Fruit fly (Drosophila melanogaster) whole organism, embryonic: Measurements from ENCODE around the gene Art8.
A peak's percentile ranks its signal among the peaks of the same experiment; 100 is the strongest.

Source experiments
- Adf1 ChIP-seq: fragments of 200-800 bp; sonication (Bioruptor generic); IDR thresholded peaks from 2 replicates; pipeline ENCODE4 v1.3.6; 2022; ENCODE audit warnings: missing biosample characterization, missing genetic modification characterization
- Asciz ChIP-seq: fragments of 200-800 bp; sonication (Bioruptor generic); optimal IDR thresholded peaks from 2 replicates; lab custom pipeline; 2017; ENCODE audit warnings: missing biosample characterization, mild to moderate bottlenecking, missing genetic modification characterization, missing genetic modification reagents
- CG12942 ChIP-seq: fragments of 200-800 bp; sonication (Bioruptor generic); optimal IDR thresholded peaks from 3 replicates; lab custom pipeline; 2016; ENCODE audit warnings: missing biosample characterization, missing genetic modification characterization
- CG13287 ChIP-seq: fragments of 200-800 bp; sonication (Bioruptor generic); IDR thresholded peaks from 2 replicates; pipeline ENCODE4 v1.3.6; 2022; ENCODE audit warnings: missing biosample characterization, missing genetic modification characterization; ENCODE audit not compliant: partially characterized antibody
- CG14667 ChIP-seq: fragments of 200-800 bp; sonication (Bioruptor generic); IDR thresholded peaks from 2 replicates; pipeline ENCODE4 v1.3.6; 2022; ENCODE audit warnings: missing biosample characterization, missing genetic modification characterization
- CG1603 ChIP-seq: fragments of 200-800 bp; sonication (Bioruptor generic); optimal IDR thresholded peaks from 2 replicates; lab custom pipeline; 2019; ENCODE audit warnings: missing biosample characterization, mild to moderate bottlenecking, missing genetic modification characterization, moderate library complexity
- CG16779 ChIP-seq: fragments of 200-800 bp; sonication (Bioruptor generic); IDR thresholded peaks from 2 replicates; pipeline ENCODE4 v1.3.6; 2022; ENCODE audit warnings: missing biosample characterization, missing genetic modification characterization
- CG18619 ChIP-seq: fragments of 200-800 bp; sonication (Bioruptor generic); optimal IDR thresholded peaks from 3 replicates; lab custom pipeline; 2017; ENCODE audit warnings: missing biosample characterization, mild to moderate bottlenecking, missing genetic modification characterization
- CG3163 ChIP-seq: fragments of 200-800 bp; sonication (Bioruptor generic); optimal IDR thresholded peaks from 3 replicates; lab custom pipeline; 2016; ENCODE audit warnings: missing biosample characterization, missing genetic modification characterization
- CG32767 ChIP-seq: fragments of 200-800 bp; sonication (Bioruptor generic); IDR thresholded peaks from 2 replicates; pipeline ENCODE4 v1.3.6; 2022; ENCODE audit warnings: missing biosample characterization, missing genetic modification characterization
- CG4328 ChIP-seq: fragments of 200-800 bp; sonication (Bioruptor generic); optimal IDR thresholded peaks from 3 replicates; lab custom pipeline; 2017; ENCODE audit warnings: missing biosample characterization, missing genetic modification reagents, missing genetic modification characterization
- CG43689 ChIP-seq: fragments of 200-800 bp; sonication (Bioruptor generic); IDR thresholded peaks from 2 replicates; pipeline ENCODE4 v1.3.6; 2022; ENCODE audit warnings: missing biosample characterization, missing genetic modification characterization
- CG4424 ChIP-seq: fragments of 200-800 bp; sonication (Bioruptor generic); optimal IDR thresholded peaks from 3 replicates; lab custom pipeline; 2016; ENCODE audit warnings: missing biosample characterization, missing genetic modification characterization
- CG4820 ChIP-seq: fragments of 200-800 bp; sonication (Bioruptor generic); optimal IDR thresholded peaks from 3 replicates; lab custom pipeline; 2016; ENCODE audit warnings: missing biosample characterization, missing genetic modification characterization
- CG7987 ChIP-seq: fragments of 200-800 bp; sonication (Bioruptor generic); optimal IDR thresholded peaks from 2 replicates; lab custom pipeline; 2018; ENCODE audit warnings: missing biosample characterization, mild to moderate bottlenecking, missing genetic modification characterization, moderate library complexity
- CG8290 ChIP-seq, 3 experiments: fragments of 200-800 bp; sonication (Bioruptor generic); optimal IDR thresholded peaks; 2 replicates each; lab custom pipeline; 2016 to 2019; ENCODE audit warnings: missing biosample characterization in 3 of 3, missing genetic modification characterization in 3 of 3, mild to moderate bottlenecking in 2 of 3, moderate library complexity in 1 of 3
- CG9215 ChIP-seq: fragments of 200-800 bp; sonication (Bioruptor generic); IDR thresholded peaks from 2 replicates; pipeline ENCODE4 v1.3.6; 2022; ENCODE audit warnings: missing biosample characterization, missing genetic modification characterization
- CG9817 ChIP-seq: fragments of 200-800 bp; sonication (Bioruptor generic); optimal IDR thresholded peaks from 2 replicates; lab custom pipeline; 2018; ENCODE audit warnings: missing biosample characterization, mild to moderate bottlenecking, missing genetic modification characterization, moderate library complexity
- CG9932 ChIP-seq: fragments of 200-800 bp; sonication (Bioruptor generic); IDR thresholded peaks from 2 replicates; pipeline ENCODE4 v1.3.6; 2022; ENCODE audit warnings: missing biosample characterization, missing genetic modification characterization
- Dfd ChIP-seq, 2 experiments: fragments of >200 bp; optimal IDR thresholded peaks; 2 replicates each; lab custom pipeline; 2017; ENCODE audit warnings: missing biosample characterization in 2 of 2, missing genetic modification characterization in 2 of 2
- Dip3 ChIP-seq: fragments of 200-800 bp; sonication (Bioruptor generic); optimal IDR thresholded peaks from 3 replicates; lab custom pipeline; 2016; ENCODE audit warnings: missing biosample characterization, missing genetic modification characterization
- HmgZ ChIP-seq: fragments of 200-800 bp; sonication (Bioruptor generic); optimal IDR thresholded peaks from 2 replicates; lab custom pipeline; 2018; ENCODE audit warnings: missing biosample characterization, mild to moderate bottlenecking, missing genetic modification characterization
- Hmx ChIP-seq: fragments of 200-800 bp; sonication (Bioruptor generic); optimal IDR thresholded peaks from 2 replicates; lab custom pipeline; 2016; ENCODE audit warnings: missing biosample characterization, missing genetic modification characterization
- Hr51 ChIP-seq, 2 experiments: fragments of 200-800 bp; sonication (Bioruptor generic); optimal IDR thresholded peaks; 2 replicates in 1 of 2; 3 replicates in 1 of 2; lab custom pipeline; 2016 to 2018; ENCODE audit warnings: missing biosample characterization in 2 of 2, missing genetic modification characterization in 2 of 2, mild to moderate bottlenecking in 1 of 2, moderate library complexity in 1 of 2
- Hr78 ChIP-seq, 2 experiments: fragments of 200-800 bp in 1 of 2; fragments of >200 bp in 1 of 2; sonication (Bioruptor generic) in 1 of 2; optimal IDR thresholded peaks; 2 replicates each; lab custom pipeline; 2017 to 2019; ENCODE audit warnings: missing biosample characterization in 2 of 2, missing genetic modification characterization in 2 of 2, mild to moderate bottlenecking in 1 of 2, moderate library complexity in 1 of 2
- Med ChIP-seq: fragments of 200-800 bp; sonication (Bioruptor generic); peaks from one replicate; lab custom pipeline; 2016; ENCODE audit warnings: missing biosample characterization, missing genetic modification characterization, mild to moderate bottlenecking, inconsistent platforms, moderate library complexity
- NfI ChIP-seq: fragments of 200-800 bp; sonication (Bioruptor generic); optimal IDR thresholded peaks from 3 replicates; lab custom pipeline; 2018; ENCODE audit warnings: missing biosample characterization, mild to moderate bottlenecking, missing genetic modification characterization, moderate library complexity
- Optix ChIP-seq: fragments of 200-800 bp; sonication (Bioruptor generic); IDR thresholded peaks from 3 replicates; pipeline ENCODE4 v1.3.6; 2022; ENCODE audit warnings: missing biosample characterization, missing genetic modification characterization
- Sin3A ChIP-seq: fragments of >200 bp; optimal IDR thresholded peaks from 2 replicates; lab custom pipeline; 2018
- Spps ChIP-seq: fragments of 200-800 bp; sonication (Bioruptor generic); optimal IDR thresholded peaks from 2 replicates; lab custom pipeline; 2018; ENCODE audit warnings: missing biosample characterization, mild to moderate bottlenecking, missing genetic modification characterization
- Ssrp ChIP-seq: fragments of 200-800 bp; sonication (Bioruptor generic); optimal IDR thresholded peaks from 2 replicates; lab custom pipeline; 2018; ENCODE audit warnings: missing biosample characterization, mild to moderate bottlenecking, missing genetic modification characterization, moderate library complexity
- bcd ChIP-seq: fragments of 200-800 bp; sonication (Bioruptor generic); optimal IDR thresholded peaks from 2 replicates; lab custom pipeline; 2017; ENCODE audit warnings: missing biosample characterization, mild to moderate bottlenecking, missing genetic modification characterization
- cas ChIP-seq: fragments of 200-800 bp; sonication (Bioruptor generic); IDR thresholded peaks from 2 replicates; pipeline ENCODE4 v1.3.6; 2022; ENCODE audit warnings: missing biosample characterization, missing genetic modification characterization
- cg ChIP-seq: fragments of 200-800 bp; sonication (Bioruptor generic); optimal IDR thresholded peaks from 3 replicates; lab custom pipeline; 2019; ENCODE audit warnings: missing biosample characterization, mild to moderate bottlenecking, missing genetic modification characterization, moderate library complexity
- croc ChIP-seq: fragments of 200-800 bp; sonication (Bioruptor generic); conservative IDR thresholded peaks from 3 replicates; pipeline ENCODE4 v1.3.6; 2022; ENCODE audit warnings: missing biosample characterization, missing genetic modification characterization
- dati ChIP-seq: fragments of 200-800 bp; sonication (Bioruptor generic); IDR thresholded peaks from 2 replicates; pipeline ENCODE4 v1.3.6; 2022; ENCODE audit warnings: missing biosample characterization, missing genetic modification characterization
- dpn ChIP-seq, 2 experiments: fragments of 200-800 bp; sonication (Bioruptor generic); optimal IDR thresholded peaks; 3 replicates each; lab custom pipeline; 2016; ENCODE audit warnings: missing biosample characterization in 2 of 2, missing genetic modification characterization in 2 of 2
- en ChIP-seq: fragments of 200-800 bp; sonication (Bioruptor generic); optimal IDR thresholded peaks from 2 replicates; lab custom pipeline; 2016; ENCODE audit warnings: missing biosample characterization, missing genetic modification characterization
- ftz-f1 ChIP-seq: fragments of 200-800 bp; sonication (Bioruptor generic); optimal IDR thresholded peaks from 2 replicates; lab custom pipeline; 2016; ENCODE audit warnings: missing biosample characterization, missing genetic modification characterization
- gcm ChIP-seq: fragments of 200-800 bp; sonication (Bioruptor generic); optimal IDR thresholded peaks from 2 replicates; lab custom pipeline; 2019; ENCODE audit warnings: missing biosample characterization, mild to moderate bottlenecking, missing genetic modification characterization, moderate library complexity
- lbe ChIP-seq: fragments of 200-800 bp; sonication (Bioruptor generic); optimal IDR thresholded peaks from 2 replicates; lab custom pipeline; 2016; ENCODE audit warnings: missing biosample characterization, mild to moderate bottlenecking, missing genetic modification characterization
- lola ChIP-seq, 3 experiments: fragments of >200 bp in 2 of 3; fragments of 200-800 bp in 1 of 3; sonication (Bioruptor generic) in 1 of 3; optimal IDR thresholded peaks; 2 replicates each; lab custom pipeline; 2017 to 2019; ENCODE audit warnings: missing biosample characterization in 3 of 3, missing genetic modification characterization in 3 of 3, mild to moderate bottlenecking in 1 of 3, moderate library complexity in 1 of 3
- pho ChIP-seq: fragments of 200-800 bp; sonication (Bioruptor generic); optimal IDR thresholded peaks from 2 replicates; lab custom pipeline; 2016; ENCODE audit warnings: missing biosample characterization, missing genetic modification characterization
- rib ChIP-seq: fragments of 200-800 bp; sonication (Bioruptor generic); IDR thresholded peaks from 2 replicates; pipeline ENCODE4 v1.3.6; 2022; ENCODE audit warnings: missing biosample characterization, missing genetic modification characterization
- tio ChIP-seq: fragments of 200-800 bp; sonication (Bioruptor generic); optimal IDR thresholded peaks from 2 replicates; lab custom pipeline; 2017; ENCODE audit warnings: missing biosample characterization, missing genetic modification characterization, inconsistent platforms
- trem ChIP-seq: fragments of 200-800 bp; optimal IDR thresholded peaks from 3 replicates; lab custom pipeline; 2019; ENCODE audit warnings: missing biosample characterization, mild to moderate bottlenecking, missing genetic modification characterization, moderate library complexity
- unpg ChIP-seq: fragments of 200-800 bp; sonication (Bioruptor generic); optimal IDR thresholded peaks from 3 replicates; lab custom pipeline; 2018; ENCODE audit warnings: missing biosample characterization, mild to moderate bottlenecking, missing genetic modification characterization, moderate library complexity

The Art8 gene

dm6 chr2L:11058111-11058665 lies 47.3 kb upstream of the Art8 start (continued):
- TF ChIP-seq lbe (GFP tag; lab: Kevin White, UChicago) (no peak), CG16779 (GFP tag; lab: Robert Waterston, UW) (no peak), CG9215 (GFP tag; lab: Robert Waterston, UW) (no peak), CG14667 (GFP tag; lab: Robert Waterston, UW) (0 out of 2 replicates have a peak, but pooled peaks have one; percentile 1), unpg (GFP tag; lab: Kevin White, UChicago) (no peak), tio (GFP tag; lab: Kevin White, UChicago) (peak; percentile 64), croc (GFP tag; lab: Robert Waterston, UW) (peak; percentile 51; the same call in 1 of the 3 replicates), Sin3A (lab: Kevin White, UChicago) (no peak), CG9817 (tag; lab: Kevin White, UChicago) (peak; percentile 70), pho (GFP tag; lab: Kevin White, UChicago) (no peak), gcm (GFP tag; lab: Kevin White, UChicago) (peak; percentile 13), cg (GFP tag; lab: Kevin White, UChicago) (peak; percentile 75), Asciz (no peak), dpn (GFP tag; optimal IDR thresholded peaks at IDR 0.05; lab: Kevin White, UChicago) (no peak), ftz-f1 (peak; percentile 39), CG4424 (GFP tag; lab: Kevin White, UChicago) (no peak), Hr78 (GFP tag; optimal IDR thresholded peaks at IDR 0.05; lab: Kevin White, UChicago) (peak in 1 of 2 experiments; percentile 100), CG18619 (GFP tag; lab: Kevin White, UChicago) (no peak), CG9932 (GFP tag; lab: Robert Waterston, UW) (0 out of 2 replicates have a peak, but pooled peaks have one; percentile 1), rib (0 out of 2 replicates have a peak, but pooled peaks have one; percentile 6), Optix (GFP tag; lab: Robert Waterston, UW) (no peak)

DNA sequence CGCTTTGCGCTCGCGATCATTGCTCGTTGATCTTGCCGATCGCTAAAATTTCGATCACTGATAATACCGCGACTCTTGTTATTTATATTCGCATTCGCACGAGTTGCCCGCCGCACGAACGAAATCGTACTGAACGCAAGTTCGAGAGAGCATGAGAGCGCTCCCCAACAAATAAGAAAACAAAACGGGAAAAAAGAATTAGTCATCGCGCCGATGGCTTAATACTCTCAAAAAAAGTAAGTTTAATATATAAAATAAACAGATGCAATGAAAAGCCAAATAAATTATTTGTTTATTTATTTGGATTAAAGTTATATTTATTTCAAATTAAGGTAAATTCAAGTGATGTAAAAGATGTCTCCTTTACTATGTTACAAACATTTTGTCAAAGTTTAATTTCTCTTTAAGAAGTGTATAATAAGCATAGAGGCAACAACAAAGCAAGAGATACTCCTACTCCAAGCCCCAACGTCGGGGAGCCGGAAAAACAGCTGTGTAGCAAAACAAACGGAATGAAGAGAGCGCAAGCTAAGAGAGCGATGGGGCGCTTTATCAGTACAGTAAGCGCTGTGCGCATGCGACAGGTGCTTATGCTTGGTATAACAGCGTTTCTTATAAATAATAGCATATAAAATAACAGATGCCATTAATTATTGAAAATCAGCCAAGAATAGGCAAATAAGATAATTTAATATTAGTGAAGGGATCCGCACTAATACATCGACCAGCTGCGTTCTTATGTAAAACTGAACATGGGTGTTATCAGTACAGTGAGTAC lies 46.6 kb upstream of the Art8 start:
- TF ChIP-seq CG7987 (GFP tag; lab: Kevin White, UChicago) (peak; percentile 1), HmgZ (peak; percentile 57), en (GFP tag; lab: Kevin White, UChicago) (no peak), CG1603 (tag; lab: Kevin White, UChicago) (peak; percentile 82), Dip3 (GFP tag; lab: Kevin White, UChicago) (peak; percentile 26), bcd (GFP tag; lab: Kevin White, UChicago) (peak; percentile 55), CG43689 (GFP tag; lab: Robert Waterston, UW) (peak; percentile 57), Spps (tag; lab: Kevin White, UChicago) (peak; percentile 1), Ssrp (tag; lab: Kevin White, UChicago) (peak; percentile 68), CG8290 (GFP tag; optimal IDR thresholded peaks at IDR 0.05; lab: Kevin White, UChicago) (peak; percentile 35), CG8290 (tag; optimal IDR thresholded peaks at IDR 0.05; lab: Kevin White, UChicago) (peak; percentile 25 to 44), Hmx (GFP tag; lab: Kevin White, UChicago) (no peak), CG12942 (GFP tag; lab: Kevin White, UChicago) (peak; percentile 69), dati (no peak), CG13287 (GFP tag; lab: Robert Waterston, UW) (peak; percentile 26; the same call in 1 of the 2 replicates), Dfd (GFP tag; optimal IDR thresholded peaks at IDR 0.05; lab: Kevin White, UChicago) (no peak), cas (peak; percentile 44; the same call in 1 of the 2 replicates), NfI (GFP tag; lab: Kevin White, UChicago) (peak; percentile 79), CG4328 (GFP tag; lab: Kevin White, UChicago) (peak; percentile 58), CG4820 (peak; percentile 38), lola (GFP tag; optimal IDR thresholded peaks at IDR 0.05; lab: Kevin White, UChicago) (peak in 1 of 3 experiments; percentile 67), CG32767 (GFP tag; lab: Robert Waterston, UW) (peak; percentile 73; the same call in 1 of the 2 replicates), Hr51 (GFP tag; optimal IDR thresholded peaks at IDR 0.05; lab: Kevin White, UChicago) (peak; percentile 24 to 79), CG3163 (peak; percentile 91), Med (GFP tag; lab: Kevin White, UChicago) (peak; percentile 87), trem (peak; percentile 50), Adf1 (GFP tag; lab: Robert Waterston, UW) (peak; percentile 29)
